Fruit fly (Drosophila melanogaster) whole organism, embryonic: ENCODE measurements around the gene CG6094.

Experiments used
- ATbp ChIP-seq: fragments of 200-800 bp; sonication (Bioruptor generic); optimal IDR thresholded peaks from 2 replicates; lab custom pipeline; 2017; ENCODE audit warnings: missing biosample characterization, mild to moderate bottlenecking, missing genetic modification characterization, missing genetic modification reagents
- CG13424 ChIP-seq: fragments of 200-800 bp; sonication (Bioruptor generic); optimal IDR thresholded peaks from 2 replicates; lab custom pipeline; 2019; ENCODE audit warnings: missing biosample characterization, mild to moderate bottlenecking, missing genetic modification characterization, moderate library complexity
- CG15011 ChIP-seq: fragments of 200-800 bp; sonication (Bioruptor generic); optimal IDR thresholded peaks from 3 replicates; lab custom pipeline; 2018; ENCODE audit warnings: missing biosample characterization, mild to moderate bottlenecking, missing genetic modification characterization
- CG15073 ChIP-seq: fragments of 200-800 bp; sonication (Bioruptor generic); optimal IDR thresholded peaks from 2 replicates; lab custom pipeline; 2016; ENCODE audit warnings: missing biosample characterization, missing genetic modification characterization
- CG31365 ChIP-seq: fragments of 200-800 bp; sonication (Bioruptor generic); optimal IDR thresholded peaks from 2 replicates; lab custom pipeline; 2018; ENCODE audit warnings: missing biosample characterization, mild to moderate bottlenecking, missing genetic modification characterization
- CG7987 ChIP-seq: fragments of 200-800 bp; sonication (Bioruptor generic); optimal IDR thresholded peaks from 2 replicates; lab custom pipeline; 2018; ENCODE audit warnings: missing biosample characterization, mild to moderate bottlenecking, missing genetic modification characterization, moderate library complexity
- Fer3 ChIP-seq: fragments of 200-800 bp; sonication (Bioruptor generic); optimal IDR thresholded peaks from 2 replicates; lab custom pipeline; 2018; ENCODE audit warnings: missing biosample characterization, mild to moderate bottlenecking, missing genetic modification characterization, moderate library complexity
- Poxn ChIP-seq: fragments of 200-800 bp; sonication (Bioruptor generic); IDR thresholded peaks from 2 replicates; pipeline ENCODE4 v1.3.6; 2022; ENCODE audit warnings: missing biosample characterization, missing genetic modification characterization
- Ravus ChIP-seq: fragments of 200-800 bp; sonication (Bioruptor generic); IDR thresholded peaks from 2 replicates; pipeline ENCODE4 v1.3.6; 2022; ENCODE audit warnings: missing biosample characterization, missing genetic modification characterization
- ind ChIP-seq: fragments of 200-800 bp; sonication (Bioruptor generic); optimal IDR thresholded peaks from 3 replicates; lab custom pipeline; 2016; ENCODE audit warnings: missing biosample characterization, missing genetic modification characterization
- lov ChIP-seq, 2 experiments: fragments of 200-800 bp in 1 of 2; fragments of >200 bp in 1 of 2; sonication (Bioruptor generic) in 1 of 2; IDR thresholded peaks in 1 of 2; optimal IDR thresholded peaks in 1 of 2; 2 replicates in 1 of 2; 3 replicates in 1 of 2; pipeline versions ENCODE4 v1.3.6 to Lab custom; 2017 to 2022; ENCODE audit warnings: missing biosample characterization in 1 of 2, missing genetic modification characterization in 1 of 2
- pan ChIP-seq, 4 experiments: fragments of >200 bp in 3 of 4; fragments of 200-800 bp in 1 of 4; sonication (Bioruptor generic) in 1 of 4; optimal IDR thresholded peaks in 3 of 4; IDR thresholded peaks in 1 of 4; 2 replicates each; pipeline versions ENCODE4 v1.3.6 to Lab custom; 2017 to 2022; ENCODE audit warnings: missing biosample characterization in 2 of 4, missing genetic modification characterization in 2 of 4, mixed read lengths in 1 of 4
- sens ChIP-seq: fragments of 200-800 bp; sonication (Bioruptor generic); peaks from one replicate; lab custom pipeline; 2016; ENCODE audit warnings: missing biosample characterization, missing genetic modification characterization
- vnd ChIP-seq: fragments of 200-800 bp; sonication (Bioruptor generic); IDR thresholded peaks from 3 replicates; pipeline ENCODE4 v1.3.6; 2022; ENCODE audit warnings: missing biosample characterization, missing genetic modification characterization; ENCODE audit not compliant: partially characterized antibody

- TF ChIP-seq ATbp (GFP tag; lab: Kevin White, UChicago), result no peak
- TF ChIP-seq CG31365, result no peak
- TF ChIP-seq Fer3, result no peak
- TF ChIP-seq CG13424 (tag; lab: Kevin White, UChicago), result no peak
- no peak for TF ChIP-seq lov (optimal IDR thresholded peaks at IDR 0.05; lab: Kevin White, UChicago)
- no peak for TF ChIP-seq lov (GFP tag; IDR thresholded peaks at IDR 0.05; lab: Robert Waterston, UW)
- no peak for TF ChIP-seq Ravus
- no peak for TF ChIP-seq sens (GFP tag; lab: Kevin White, UChicago)
- TF ChIP-seq CG15073 (GFP tag; lab: Kevin White, UChicago), result no peak
- TF ChIP-seq pan (optimal IDR thresholded peaks at IDR 0.05; lab: Kevin White, UChicago), result no peak
- no peak for TF ChIP-seq pan (GFP tag; optimal IDR thresholded peaks at IDR 0.05 in 1 of 2, IDR thresholded peaks at IDR 0.05 in 1 of 2)
- no peak for TF ChIP-seq Poxn (GFP tag; lab: Robert Waterston, UW)
- TF ChIP-seq CG15011 (GFP tag; lab: Kevin White, UChicago), result no peak
- TF ChIP-seq vnd, result no peak
- no peak for TF ChIP-seq ind
- TF ChIP-seq CG7987 (GFP tag; lab: Kevin White, UChicago), result no peak
These were observed 49.5 kb upstream of the CG6094 start, which contains the start of the genes LManI and LManII for dm6 chr2L:10457191-10457899.
